Worm (Caenorhabditis elegans) whole organism, mixed stage, embryonic: Measurements from ENCODE around the gene str-63.

Source experiments
- M03D4.4 ChIP-seq: sonication (generic microtip); optimal IDR thresholded peaks from 2 replicates; lab custom pipeline; 2017; ENCODE audit warnings: mild to moderate bottlenecking, missing genetic modification characterization, missing compliant biosample characterization
- bed-3 ChIP-seq: fragments of 200-800 bp; sonication (Bioruptor generic); optimal IDR thresholded peaks from 3 replicates; lab custom pipeline; 2018; ENCODE audit warnings: mild to moderate bottlenecking, missing genetic modification characterization, moderate library complexity, missing compliant biosample characterization
- blmp-1 ChIP-seq: fragments of 150-350 bp; optimal IDR thresholded peaks from 2 replicates; lab custom pipeline; 2014; ENCODE audit warnings: missing biosample characterization, missing genetic modification characterization
- ceh-39 ChIP-seq: fragments of 150-350 bp; optimal IDR thresholded peaks from 2 replicates; lab custom pipeline; 2014; ENCODE audit warnings: missing biosample characterization, missing genetic modification characterization
- ceh-43 ChIP-seq: fragments of 200-800 bp; sonication (Bioruptor generic); optimal IDR thresholded peaks from 2 replicates; lab custom pipeline; 2018; ENCODE audit warnings: mild to moderate bottlenecking, missing genetic modification characterization, moderate library complexity, missing compliant biosample characterization
- ceh-83 ChIP-seq: fragments of 200-800 bp; sonication (Bioruptor generic); optimal IDR thresholded peaks from 2 replicates; lab custom pipeline; 2018; ENCODE audit warnings: mild to moderate bottlenecking, missing genetic modification characterization, missing compliant biosample characterization
- ces-1 ChIP-seq: fragments of 150-350 bp; optimal IDR thresholded peaks from 2 replicates; lab custom pipeline; 2014; ENCODE audit warnings: missing biosample characterization, missing genetic modification reagents, missing genetic modification characterization
- elt-1 ChIP-seq: sonication (generic microtip); optimal IDR thresholded peaks from 2 replicates; lab custom pipeline; 2017; ENCODE audit warnings: missing genetic modification characterization, mild to moderate bottlenecking, missing compliant biosample characterization, antibody characterized with exemption, moderate library complexity, borderline replicate concordance; ENCODE audit not compliant: insufficient read depth
- elt-3 ChIP-seq: fragments of 150-350 bp; optimal IDR thresholded peaks from 2 replicates; lab custom pipeline; 2014; ENCODE audit warnings: missing biosample characterization, missing genetic modification characterization
- flh-1 ChIP-seq: fragments of 200-800 bp; sonication (Bioruptor generic); optimal IDR thresholded peaks from 2 replicates; lab custom pipeline; 2018; ENCODE audit warnings: mild to moderate bottlenecking, missing genetic modification characterization, moderate library complexity, missing compliant biosample characterization
- ham-2 ChIP-seq: fragments of 200-800 bp; sonication (Bioruptor generic); optimal IDR thresholded peaks from 2 replicates; lab custom pipeline; 2018; ENCODE audit warnings: mild to moderate bottlenecking, missing genetic modification characterization, missing compliant biosample characterization
- hlh-1 ChIP-seq: fragments of 150-350 bp; optimal IDR thresholded peaks from 2 replicates; lab custom pipeline; 2014; ENCODE audit warnings: missing biosample characterization, missing genetic modification reagents, missing genetic modification characterization
- lin-32 ChIP-seq: fragments of 200-800 bp; sonication (Bioruptor generic); optimal IDR thresholded peaks from 2 replicates; lab custom pipeline; 2018; ENCODE audit warnings: mild to moderate bottlenecking, missing genetic modification characterization, missing compliant biosample characterization
- lsy-2 ChIP-seq: fragments of 150-350 bp; optimal IDR thresholded peaks from 2 replicates; lab custom pipeline; 2014; ENCODE audit warnings: missing biosample characterization, missing genetic modification characterization
- mab-5 ChIP-seq: fragments of 150-350 bp; optimal IDR thresholded peaks from 2 replicates; lab custom pipeline; 2014; ENCODE audit warnings: missing biosample characterization, missing genetic modification characterization
- mep-1 ChIP-seq: fragments of 150-350 bp; optimal IDR thresholded peaks from 2 replicates; lab custom pipeline; 2017; ENCODE audit warnings: missing biosample characterization, missing genetic modification reagents, missing genetic modification characterization, inconsistent platforms
- nhr-12 ChIP-seq: fragments of 150-350 bp; optimal IDR thresholded peaks from 2 replicates; lab custom pipeline; 2014; ENCODE audit warnings: missing biosample characterization, missing genetic modification characterization
- nhr-2 ChIP-seq: fragments of 150-350 bp; optimal IDR thresholded peaks from 2 replicates; lab custom pipeline; 2014; ENCODE audit warnings: missing biosample characterization, missing genetic modification characterization
- nhr-237 ChIP-seq: fragments of 150-350 bp; optimal IDR thresholded peaks from 2 replicates; lab custom pipeline; 2014; ENCODE audit warnings: missing biosample characterization, missing genetic modification characterization
- nhr-28 ChIP-seq: fragments of 150-350 bp; optimal IDR thresholded peaks from 2 replicates; lab custom pipeline; 2014; ENCODE audit warnings: missing biosample characterization, missing genetic modification characterization
- nhr-76 ChIP-seq: sonication (generic microtip); optimal IDR thresholded peaks from 2 replicates; lab custom pipeline; 2017; ENCODE audit warnings: missing biosample characterization, missing genetic modification characterization
- pha-4 ChIP-seq: fragments of 150-350 bp; optimal IDR thresholded peaks from 2 replicates; lab custom pipeline; 2018; ENCODE audit warnings: missing biosample characterization, missing genetic modification reagents, missing genetic modification characterization
- sem-2 ChIP-seq: fragments of 200-800 bp; sonication (Bioruptor generic); optimal IDR thresholded peaks from 2 replicates; lab custom pipeline; 2018; ENCODE audit warnings: mild to moderate bottlenecking, missing genetic modification characterization, missing compliant biosample characterization
- snpc-4 ChIP-seq: fragments of 150-350 bp; optimal IDR thresholded peaks from 2 replicates; lab custom pipeline; 2014; ENCODE audit warnings: missing biosample characterization, missing genetic modification characterization
- sptf-1 ChIP-seq: sonication (generic microtip); optimal IDR thresholded peaks from 2 replicates; lab custom pipeline; 2017; ENCODE audit warnings: mild to moderate bottlenecking, missing genetic modification characterization, moderate library complexity, missing compliant biosample characterization
- tbx-8 ChIP-seq: fragments of 200-800 bp; sonication (Bioruptor generic); optimal IDR thresholded peaks from 2 replicates; lab custom pipeline; 2018; ENCODE audit warnings: mild to moderate bottlenecking, missing genetic modification characterization, moderate library complexity, missing compliant biosample characterization
- unc-120 ChIP-seq: sonication (generic microtip); optimal IDR thresholded peaks from 2 replicates; lab custom pipeline; 2017; ENCODE audit warnings: missing genetic modification characterization, missing compliant biosample characterization; ENCODE audit not compliant: poor library complexity, severe bottlenecking
- unc-39 ChIP-seq: fragments of 150-350 bp; optimal IDR thresholded peaks from 2 replicates; lab custom pipeline; 2014; ENCODE audit warnings: missing biosample characterization, missing genetic modification characterization
- unc-62 ChIP-seq: fragments of 150-350 bp; optimal IDR thresholded peaks from 2 replicates; lab custom pipeline; 2014; ENCODE audit warnings: missing biosample characterization, missing genetic modification reagents, missing genetic modification characterization
- zip-8 ChIP-seq: fragments of 150-350 bp; optimal IDR thresholded peaks from 2 replicates; lab custom pipeline; 2014; ENCODE audit warnings: missing biosample characterization, missing genetic modification characterization

str-63 gene

DNA sequence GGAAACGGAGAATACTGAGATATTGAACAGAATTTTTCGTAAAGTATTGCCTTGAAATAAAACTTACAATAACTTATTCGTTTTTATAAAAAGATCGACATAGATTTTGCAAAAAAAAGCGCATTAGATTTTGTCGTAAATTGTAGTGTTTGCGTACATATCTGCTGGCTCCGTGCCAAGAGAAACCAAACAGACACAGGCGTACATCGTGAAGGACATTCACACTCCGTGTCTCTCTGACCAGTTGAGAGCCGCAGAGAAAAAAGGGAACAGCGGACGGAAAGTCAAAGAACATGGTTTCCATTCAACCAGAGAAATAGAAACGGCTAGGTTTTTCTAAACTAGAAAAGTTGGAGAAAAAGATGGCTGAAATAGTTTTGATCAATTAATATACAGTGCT, 36.1 kb upstream of the str-63 start, which contains the start of gene arrd-19:
TSS of gene arrd-19 (minus strand) at position 209 of the 400 bp plus-strand sequence.
- peak; percentile 19 for TF ChIP-seq nhr-237
- TF ChIP-seq ces-1 (GFP tag; lab: Kevin White, UChicago), result no peak
- no peak for TF ChIP-seq tbx-8 (GFP tag; lab: Kevin White, UChicago)
- no peak for TF ChIP-seq ceh-83 (GFP tag; lab: Kevin White, UChicago)
- no peak for TF ChIP-seq nhr-76 (tag; lab: Kevin White, UChicago)
- TF ChIP-seq flh-1 (GFP tag; lab: Kevin White, UChicago), result no peak
- TF ChIP-seq unc-62, result no peak
- TF ChIP-seq unc-39 (tag; lab: Kevin White, UChicago), result no peak
- peak; percentile 4 for TF ChIP-seq mep-1
- TF ChIP-seq ham-2 (GFP tag; lab: Kevin White, UChicago), result no peak
- peak; percentile 49 for TF ChIP-seq hlh-1 (tag; lab: Kevin White, UChicago)
- TF ChIP-seq bed-3 (GFP tag; lab: Kevin White, UChicago), result no peak

DNA sequence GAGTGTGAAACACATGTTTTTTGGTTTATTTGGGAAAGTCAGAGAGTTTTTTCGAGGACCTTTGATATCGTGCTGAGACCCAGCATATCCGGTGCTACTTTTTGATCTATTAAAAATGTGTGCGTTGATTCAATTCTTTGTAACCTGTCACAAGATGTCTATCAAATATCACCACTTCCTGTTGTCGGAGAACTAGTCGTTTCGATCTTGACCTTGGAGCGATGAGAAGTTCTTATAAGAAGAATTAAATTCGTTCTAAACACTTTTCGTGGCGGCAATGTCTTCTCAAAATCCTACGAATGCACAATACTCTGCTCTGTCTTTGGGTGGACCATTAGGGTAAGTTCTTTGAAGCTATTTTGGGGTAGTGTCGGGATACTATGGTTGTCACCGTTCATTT, 35.3 kb upstream of the str-63 start, which contains the start of gene F35F10.1:
TSS of gene F35F10.1 (plus strand) at position 200 of the 400 bp plus-strand sequence.
- TF ChIP-seq ces-1 (GFP tag; lab: Kevin White, UChicago), result no peak
- no peak for TF ChIP-seq sptf-1 (tag; lab: Kevin White, UChicago)
- no peak for TF ChIP-seq ceh-43 (GFP tag; lab: Kevin White, UChicago)
- TF ChIP-seq blmp-1 (tag; lab: Kevin White, UChicago), result no peak
- TF ChIP-seq sem-2, result no peak
- TF ChIP-seq snpc-4 (tag; lab: Kevin White, UChicago), result no peak
- TF ChIP-seq nhr-76 (tag; lab: Kevin White, UChicago), result no peak
- TF ChIP-seq ceh-39 (tag; lab: Kevin White, UChicago), result no peak
- no peak for TF ChIP-seq ham-2 (GFP tag; lab: Kevin White, UChicago)
- no peak for TF ChIP-seq M03D4.4 (tag; lab: Kevin White, UChicago)
- no peak for TF ChIP-seq ceh-83 (GFP tag; lab: Kevin White, UChicago)
- TF ChIP-seq pha-4 (tag; lab: Kevin White, UChicago), result no peak
- TF ChIP-seq elt-3 (tag; lab: Kevin White, UChicago), result no peak
- TF ChIP-seq nhr-12 (tag; lab: Kevin White, UChicago), result no peak
- no peak for TF ChIP-seq flh-1 (GFP tag; lab: Kevin White, UChicago)
- no peak for TF ChIP-seq nhr-28 (tag; lab: Kevin White, UChicago)
- TF ChIP-seq nhr-237, result no peak
- no peak for TF ChIP-seq elt-1 (tag; lab: Kevin White, UChicago)
- no peak for TF ChIP-seq nhr-2 (tag; lab: Kevin White, UChicago)

DNA sequence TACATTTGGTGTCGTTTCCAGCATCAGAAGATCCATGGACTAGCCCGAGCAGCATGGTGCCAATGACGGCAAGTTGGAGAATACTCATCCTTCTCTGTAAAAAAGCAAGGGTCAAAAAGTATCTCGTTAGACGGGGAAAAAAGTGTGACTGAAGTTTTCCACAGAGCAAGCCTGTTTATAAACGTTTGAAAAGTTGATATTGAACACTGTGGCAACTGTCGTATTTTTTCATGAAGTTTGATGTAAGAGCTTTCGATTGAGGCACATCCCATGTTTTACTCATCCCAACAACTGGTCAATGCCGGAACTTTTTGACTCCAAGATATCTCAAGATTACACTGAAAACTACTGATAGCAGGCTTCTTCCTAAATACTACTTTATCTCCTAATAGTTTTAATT, 32.4 kb upstream of the str-63 start, which contains the start of gene F35F10.13:
TSS of gene F35F10.13 (minus strand) at position 101 of the 400 bp plus-strand sequence.
- TF ChIP-seq nhr-2 (tag; lab: Kevin White, UChicago) (no peak), tbx-8 (GFP tag; lab: Kevin White, UChicago) (no peak), pha-4 (tag; lab: Kevin White, UChicago) (no peak), lsy-2 (tag; lab: Kevin White, UChicago) (no peak), nhr-237 (no peak), mab-5 (tag; lab: Kevin White, UChicago) (no peak), unc-120 (tag; lab: Kevin White, UChicago) (no peak), lin-32 (GFP tag; lab: Kevin White, UChicago) (no peak)
- TF ChIP-seq, all 35 proteins: peak for 0

DNA sequence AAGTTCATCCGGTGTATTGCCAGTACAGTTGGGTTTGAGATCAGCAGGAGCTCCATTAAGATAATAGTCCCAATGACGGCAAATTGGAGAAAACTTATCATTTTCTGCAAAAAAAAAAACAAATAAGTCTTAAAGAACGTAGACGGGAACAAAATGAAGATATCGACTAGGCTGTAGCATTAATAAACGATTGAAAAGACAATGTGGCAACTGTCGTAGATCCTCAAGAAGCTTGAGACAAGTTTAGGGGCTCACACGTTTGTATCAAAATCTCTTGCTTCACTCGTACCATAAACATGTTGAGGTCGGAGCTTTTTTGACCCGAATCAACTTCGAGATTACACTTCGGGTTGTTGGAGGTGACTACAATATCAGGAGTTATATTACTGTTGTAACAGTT, 31.4 kb upstream of the str-63 start, which contains the start of gene F35F10.14:
TSS of gene F35F10.14 (minus strand) at position 101 of the 400 bp plus-strand sequence.
- TF ChIP-seq pha-4 (tag; lab: Kevin White, UChicago), result no peak
- TF ChIP-seq unc-62, result no peak
- no peak for TF ChIP-seq elt-3 (tag; lab: Kevin White, UChicago)
- TF ChIP-seq nhr-76 (tag; lab: Kevin White, UChicago), result no peak

DNA sequence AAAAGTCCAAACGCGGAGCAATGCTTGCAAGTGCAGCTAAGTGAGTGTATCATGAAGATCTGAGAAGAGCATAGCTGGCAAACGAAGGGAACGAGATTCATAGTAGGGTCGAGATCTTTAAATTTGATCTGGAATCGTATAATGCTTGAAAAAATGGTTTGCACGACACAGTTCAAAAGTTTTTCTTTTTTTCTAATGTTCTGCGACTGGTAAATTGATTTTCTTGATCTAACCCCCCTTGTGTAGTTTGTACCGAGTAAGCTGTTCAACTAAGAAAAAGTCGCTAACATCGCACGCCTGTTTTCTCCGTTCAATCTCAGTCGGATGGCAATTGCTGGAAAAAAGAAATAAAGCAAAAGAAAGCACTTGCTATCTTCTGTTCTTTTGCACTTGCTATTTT, 30.9 kb upstream of the str-63 start, which contains the start of gene C17B7.14:
TSS of gene C17B7.14 (minus strand) at position 101 of the 400 bp plus-strand sequence.
- TF ChIP-seq sptf-1 (tag; lab: Kevin White, UChicago) (no peak), elt-3 (tag; lab: Kevin White, UChicago) (no peak), unc-62 (no peak), elt-1 (tag; lab: Kevin White, UChicago) (no peak), snpc-4 (tag; lab: Kevin White, UChicago) (no peak), ham-2 (GFP tag; lab: Kevin White, UChicago) (no peak), mab-5 (tag; lab: Kevin White, UChicago) (no peak), zip-8 (tag; lab: Kevin White, UChicago) (no peak)
